Fruit fly (Drosophila melanogaster) whole organism, wandering third instar larva: Measurements from ENCODE around the gene mud.

Experiments used
- Myc ChIP-seq: fragments of >200 bp; optimal IDR thresholded peaks from 2 replicates; lab custom pipeline; 2017
- Vsx2 ChIP-seq: fragments of 200-300, 225-300 bp; sonication (Bioruptor generic); optimal IDR thresholded peaks from 2 replicates; lab custom pipeline; 2018; ENCODE audit warnings: missing biosample characterization, missing genetic modification characterization; ENCODE audit not compliant: partially characterized antibody
- pan ChIP-seq: fragments of >200 bp; optimal IDR thresholded peaks from 2 replicates; lab custom pipeline; 2017
- woc ChIP-seq: sonication (Bioruptor generic); optimal IDR thresholded peaks from 2 replicates; lab custom pipeline; 2016; ENCODE audit warnings: missing biosample characterization, mild to moderate bottlenecking, missing genetic modification characterization

- TF ChIP-seq woc (GFP tag; lab: Kevin White, UChicago) (no peak), Myc (lab: Kevin White, UChicago) (no peak), Vsx2 (no peak), pan (lab: Kevin White, UChicago) (no peak)
Observed at dm6 chrX:14213509-14214154, 33.9 kb upstream of the mud start.
